Worm (Caenorhabditis elegans): ENCODE results near the gene T25F10.4.

ce11 chrV:6775708-6776107, 13.4 kb upstream of the T25F10.4 start, which contains the start of gene srh-28:
- no peak for TF ChIP-seq nhr-237 (tag; optimal IDR thresholded peaks at IDR 0.05)
- TF ChIP-seq ztf-4 (tag; optimal IDR thresholded peaks at IDR 0.05) = no peak
- TF ChIP-seq ama-1 (optimal IDR thresholded peaks at IDR 0.05) = no peak
- no peak for TF ChIP-seq F13H6.1 (tag; optimal IDR thresholded peaks at IDR 0.05)
- TF ChIP-seq skn-1 (tag; optimal IDR thresholded peaks at IDR 0.05) = no peak

Measured in whole organism, L2 larva.